Fruit fly (Drosophila melanogaster): Measurements from ENCODE around the gene PolG1.

dm6 chr2L:13811323-13811722 lies 16.2 kb downstream of the PolG1 start, which contains the start of the genes Adat1 and CG16865:
- TF ChIP-seq Myc (optimal IDR thresholded peaks at IDR 0.05) (no peak), h (optimal IDR thresholded peaks at IDR 0.05) (no peak), insv (optimal IDR thresholded peaks at IDR 0.05) (no peak), ttk (optimal IDR thresholded peaks at IDR 0.05) (no peak), psq (optimal IDR thresholded peaks at IDR 0.05) (no peak)

Data from Kc167 (cell line).